Fruit fly (Drosophila melanogaster): ENCODE data around the gene btsz.

btsz gene

DNA sequence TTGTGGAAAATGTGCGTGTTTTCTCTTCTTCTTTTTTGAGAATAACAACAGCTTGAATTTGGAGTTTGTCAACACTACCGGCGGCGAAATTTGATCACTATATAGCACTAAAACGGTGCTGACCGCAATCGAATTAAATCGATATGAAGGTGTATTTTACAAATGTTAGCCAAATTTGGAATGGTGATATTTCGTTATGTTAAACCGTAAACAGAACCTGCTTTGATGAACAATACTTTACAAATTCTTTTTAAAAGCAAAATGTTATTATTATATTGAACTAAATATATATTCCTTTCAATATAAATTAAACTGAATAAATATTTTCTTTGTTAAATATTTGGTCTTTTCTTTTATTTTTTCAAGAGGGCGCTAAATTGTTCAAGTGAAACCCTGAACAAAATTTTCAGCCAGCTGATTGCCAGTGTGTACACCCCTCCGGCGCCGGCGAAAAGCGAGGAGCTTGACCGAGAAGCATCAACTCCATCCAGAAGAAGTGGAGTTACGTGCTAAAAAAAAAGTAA, 10.8 kb upstream of the btsz start, which contains the start of the genes Rrp6, CG33331 and CG33332 (continued):
- TF ChIP-seq BtbVII (GFP tag; optimal IDR thresholded peaks at IDR 0.05) (peak; percentile 44), fru (optimal IDR thresholded peaks at IDR 0.05) (no peak), knrl (GFP tag; IDR thresholded peaks at IDR 0.05; ENCODE audit: partially characterized antibody) (peak; percentile 50), CG9215 (GFP tag; IDR thresholded peaks at IDR 0.05) (peak; percentile 76), CG8359 (GFP tag; optimal IDR thresholded peaks at IDR 0.05; ENCODE audit: borderline replicate concordance) (no peak), CG11504 (tag; optimal IDR thresholded peaks at IDR 0.05) (no peak), Six4 (GFP tag; optimal IDR thresholded peaks at IDR 0.05) (peak; percentile 71), CG12299 (tag; optimal IDR thresholded peaks at IDR 0.05) (peak; percentile 58), Hr78 (GFP tag; optimal IDR thresholded peaks at IDR 0.05) (no peak), CG18262 (tag; optimal IDR thresholded peaks at IDR 0.05) (peak; percentile 73), her (GFP tag; optimal IDR thresholded peaks at IDR 0.05) (peak; percentile 33), Lhr (GFP tag; optimal IDR thresholded peaks at IDR 0.05) (peak; percentile 12), HLHmδ (GFP tag; optimal IDR thresholded peaks at IDR 0.05) (no peak), CG13287 (GFP tag; IDR thresholded peaks at IDR 0.05; ENCODE audit: partially characterized antibody) (peak; percentile 81), dan (GFP tag; IDR thresholded peaks at IDR 0.05) (no peak), sim (GFP tag; IDR thresholded peaks at IDR 0.05) (no peak), bsh (GFP tag; optimal IDR thresholded peaks at IDR 0.05) (peak in 1 of 2 experiments; percentile 63), stwl (tag; optimal IDR thresholded peaks at IDR 0.05) (peak; percentile 100), gcm2 (GFP tag; optimal IDR thresholded peaks at IDR 0.05) (no peak), CG2889 (GFP tag; IDR thresholded peaks at IDR 0.05) (no peak), CG11093 (GFP tag; IDR thresholded peaks at IDR 0.05) (no peak), CG18764 (GFP tag; optimal IDR thresholded peaks at IDR 0.05) (peak; percentile 55), Opbp (GFP tag; IDR thresholded peaks at IDR 0.05; ENCODE audit: partially characterized antibody) (peak; percentile 70; the same call in 2 of the 3 replicates), Dll (GFP tag; IDR thresholded peaks at IDR 0.05; ENCODE audit: partially characterized antibody) (0 out of 4 replicates have a peak, but pooled peaks have one; percentile 56), nom (GFP tag; optimal IDR thresholded peaks at IDR 0.05) (peak; percentile 65), Ada2b (GFP tag; IDR thresholded peaks at IDR 0.05) (peak; percentile 34; the same call in 1 of the 2 replicates), wdn (GFP tag; IDR thresholded peaks at IDR 0.05) (no peak), oc (tag; optimal IDR thresholded peaks at IDR 0.05) (no peak), HmgD (GFP tag; optimal IDR thresholded peaks at IDR 0.05) (no peak), lmd (GFP tag; IDR thresholded peaks at IDR 0.05) (peak; percentile 56; the same call in 1 of the 2 replicates), exex (tag; optimal IDR thresholded peaks at IDR 0.05) (no peak), CG34224 (GFP tag; IDR thresholded peaks at IDR 0.05; ENCODE audit: partially characterized antibody) (peak; percentile 80), dysf (GFP tag; IDR thresholded peaks at IDR 0.05) (peak; percentile 65; the same call in 2 of the 3 replicates), odd (GFP tag; optimal IDR thresholded peaks at IDR 0.05) (no peak), Mrtf (GFP tag; IDR thresholded peaks at IDR 0.05) (no peak), E2f2 (GFP tag; IDR thresholded peaks at IDR 0.05) (peak; percentile 69), tap (tag; optimal IDR thresholded peaks at IDR 0.05) (no peak), CG4707 (GFP tag; optimal IDR thresholded peaks at IDR 0.05) (no peak), CG9876 (GFP tag; optimal IDR thresholded peaks at IDR 0.05) (peak; percentile 33), pho (GFP tag; optimal IDR thresholded peaks at IDR 0.05) (peak; percentile 36), CTCF (GFP tag; optimal IDR thresholded peaks at IDR 0.05) (peak; percentile 57), CG14965 (GFP tag; optimal IDR thresholded peaks at IDR 0.05; ENCODE audit: borderline replicate concordance) (no peak), CG16779 (GFP tag; IDR thresholded peaks at IDR 0.05) (0 out of 2 replicates have a peak, but pooled peaks have one; percentile 21), Awh (GFP tag; IDR thresholded peaks at IDR 0.05) (no peak), bigmax (GFP tag; optimal IDR thresholded peaks at IDR 0.05) (no peak), CG15601 (tag; optimal IDR thresholded peaks at IDR 0.05) (peak; percentile 68), Poxn (GFP tag; IDR thresholded peaks at IDR 0.05) (no peak), ind (GFP tag; optimal IDR thresholded peaks at IDR 0.05) (peak; percentile 83), hth (optimal IDR thresholded peaks at IDR 0.05) (no peak), CG34376 (GFP tag; optimal IDR thresholded peaks at IDR 0.05) (peak; percentile 59), z (GFP tag; IDR thresholded peaks at IDR 0.05) (no peak)
